Worm (Caenorhabditis elegans) whole organism, L4 larva: ENCODE measurements around the gene srx-86.

Experiments
- ceh-44 ChIP-seq: fragments of 200-800 bp; sonication (Bioruptor generic); IDR thresholded peaks from 2 replicates; pipeline ENCODE4 v1.3.6; 2022; ENCODE audit warnings: missing genetic modification reagents, missing genetic modification characterization, missing compliant biosample characterization
- egl-27 ChIP-seq: sonication (generic microtip); optimal IDR thresholded peaks from 3 replicates; lab custom pipeline; 2017; ENCODE audit warnings: missing biosample characterization, missing genetic modification reagents, missing genetic modification characterization
- fos-1 ChIP-seq: fragments of 150-350 bp; optimal IDR thresholded peaks from 2 replicates; lab custom pipeline; 2014; ENCODE audit warnings: missing biosample characterization, missing genetic modification characterization
- gei-8 ChIP-seq: fragments of 200-800 bp; sonication (Bioruptor generic); optimal IDR thresholded peaks from 2 replicates; lab custom pipeline; 2018; ENCODE audit warnings: mild to moderate bottlenecking, missing genetic modification characterization, missing compliant biosample characterization
- hif-1 ChIP-seq, 2 experiments: sonication (generic microtip); optimal IDR thresholded peaks; 2 replicates each; lab custom pipeline; 2016 to 2017; ENCODE audit warnings: missing compliant biosample characterization in 2 of 2, missing genetic modification characterization in 2 of 2, missing genetic modification reagents in 2 of 2, missing genotype in 2 of 2, mild to moderate bottlenecking in 1 of 2
- lsy-2 ChIP-seq, 2 experiments: fragments of 150-350 bp in 1 of 2; sonication (generic microtip) in 1 of 2; optimal IDR thresholded peaks; 2 replicates each; lab custom pipeline; 2014 to 2017; ENCODE audit warnings: missing biosample characterization in 2 of 2, missing genetic modification characterization in 2 of 2
- nhr-10 ChIP-seq: fragments of 150-350 bp; optimal IDR thresholded peaks from 2 replicates; lab custom pipeline; 2014; ENCODE audit warnings: missing biosample characterization, missing genetic modification characterization
- nhr-28 ChIP-seq: fragments of 150-350 bp; optimal IDR thresholded peaks from 2 replicates; lab custom pipeline; 2014; ENCODE audit warnings: missing biosample characterization, missing genetic modification characterization
- nhr-48 ChIP-seq: sonication (generic microtip); optimal IDR thresholded peaks from 2 replicates; lab custom pipeline; 2016; ENCODE audit warnings: mild to moderate bottlenecking, missing genetic modification characterization, missing compliant biosample characterization
- pha-4 ChIP-seq, 2 experiments: fragments of 150-350 bp in 1 of 2; fragments of 200-800 bp in 1 of 2; sonication (Bioruptor generic) in 1 of 2; IDR thresholded peaks in 1 of 2; optimal IDR thresholded peaks in 1 of 2; 2 replicates each; pipeline versions ENCODE4 v1.3.6 to Lab custom; 2014 to 2022; ENCODE audit warnings: missing genetic modification characterization in 2 of 2, missing genetic modification reagents in 2 of 2, missing biosample characterization in 1 of 2, missing compliant biosample characterization in 1 of 2
- unc-130 ChIP-seq: sonication (generic microtip); optimal IDR thresholded peaks from 2 replicates; lab custom pipeline; 2016; ENCODE audit warnings: missing genetic modification reagents, missing genetic modification characterization, missing compliant biosample characterization

DNA sequence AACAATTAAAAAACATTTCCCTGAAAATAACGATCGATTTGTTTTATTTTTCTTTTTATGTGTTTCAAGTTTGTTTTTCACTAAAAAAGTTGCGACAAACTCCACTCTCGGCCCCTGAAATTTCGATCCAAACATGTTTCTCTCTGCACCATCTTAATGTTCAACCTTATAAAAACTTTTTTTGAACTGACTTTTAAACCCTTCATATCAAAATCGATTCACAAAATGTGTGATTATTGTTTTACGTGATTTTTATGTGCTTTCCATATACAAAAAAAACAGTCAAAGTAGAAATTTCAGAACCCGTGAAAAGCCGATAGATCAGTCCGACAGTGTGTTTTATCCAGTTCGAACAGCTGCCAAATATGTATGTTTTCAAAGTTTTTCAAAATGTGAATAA is 35.2 kb upstream of the srx-86 start, which contains the start of gene ccch-1:
- TF ChIP-seq gei-8, result no peak
- no peak for TF ChIP-seq lsy-2 (tag; optimal IDR thresholded peaks at IDR 0.05; lab: Kevin White, UChicago)
- TF ChIP-seq nhr-10 (tag; lab: Kevin White, UChicago), result no peak
- no peak for TF ChIP-seq hif-1 (tag; optimal IDR thresholded peaks at IDR 0.05; lab: Kevin White, UChicago)
- no peak for TF ChIP-seq ceh-44 (GFP tag; lab: Robert Waterston, UW)
- TF ChIP-seq nhr-28 (tag; lab: Kevin White, UChicago), result no peak
- TF ChIP-seq pha-4 (GFP tag; IDR thresholded peaks at IDR 0.05; lab: Robert Waterston, UW), result no peak
- no peak for TF ChIP-seq pha-4 (tag; optimal IDR thresholded peaks at IDR 0.05; lab: Kevin White, UChicago)
- no peak for TF ChIP-seq nhr-48 (tag; lab: Kevin White, UChicago)
- TF ChIP-seq unc-130 (GFP tag; lab: Kevin White, UChicago), result no peak
- TF ChIP-seq fos-1 (tag; lab: Kevin White, UChicago), result no peak
- TF ChIP-seq egl-27 (tag; lab: Kevin White, UChicago), result no peak
